Worm (Caenorhabditis elegans) whole organism, L1 larva: ENCODE results near the gene K04H4.5.

Experiments
- dpl-1 ChIP-seq, 3 experiments: fragments of 150-350 bp in 2 of 3; sonication (generic microtip) in 1 of 3; optimal IDR thresholded peaks; 2 replicates each; lab custom pipeline; 2014 to 2017; ENCODE audit warnings: missing biosample characterization in 3 of 3, missing genetic modification characterization in 3 of 3, missing genetic modification reagents in 3 of 3
- fos-1 ChIP-seq: fragments of 150-350 bp; optimal IDR thresholded peaks from 2 replicates; lab custom pipeline; 2014; ENCODE audit warnings: missing biosample characterization, missing genetic modification characterization
- nhr-28 ChIP-seq: fragments of 150-350 bp; optimal IDR thresholded peaks from 2 replicates; lab custom pipeline; 2014; ENCODE audit warnings: missing biosample characterization, missing genetic modification characterization
- nhr-76 ChIP-seq: sonication (generic microtip); optimal IDR thresholded peaks from 2 replicates; lab custom pipeline; 2017; ENCODE audit warnings: missing biosample characterization, missing genetic modification characterization
- swsn-7 ChIP-seq: sonication (generic microtip); optimal IDR thresholded peaks from 2 replicates; lab custom pipeline; 2016; ENCODE audit warnings: missing genetic modification characterization, missing compliant biosample characterization

- no peak for TF ChIP-seq nhr-76
- TF ChIP-seq fos-1 (tag; lab: Kevin White, UChicago) = no peak
- TF ChIP-seq nhr-28 (tag; lab: Kevin White, UChicago) = no peak
- TF ChIP-seq swsn-7 (tag; lab: Kevin White, UChicago) = no peak
- no peak for TF ChIP-seq dpl-1 (GFP tag; optimal IDR thresholded peaks at IDR 0.05; lab: Kevin White, UChicago)
Measured at ce11 chrIII:9376701-9377100, 17.5 kb downstream of the K04H4.5 start.
